Worm (Caenorhabditis elegans) whole organism, L3 larva: ENCODE data around the gene srlf-22.

Experiments used
- lin-15B ChIP-seq: fragments of 150-350 bp; optimal IDR thresholded peaks from 2 replicates; lab custom pipeline; 2014; ENCODE audit warnings: missing biosample characterization, missing genetic modification characterization
- nhr-25 ChIP-seq: sonication (generic microtip); optimal IDR thresholded peaks from 2 replicates; lab custom pipeline; 2017; ENCODE audit warnings: missing biosample characterization, missing genetic modification characterization
- unc-62 ChIP-seq: fragments of 150-350 bp; sonication (generic microtip); optimal IDR thresholded peaks from 4 replicates; lab custom pipeline; 2014; ENCODE audit warnings: missing biosample characterization, missing genetic modification reagents, missing genetic modification characterization

ce11 chrV:899087-899486 lies 8.2 kb downstream of the srlf-22 start, which contains the start of gene nas-32:
- TF ChIP-seq nhr-25 (tag; lab: Kevin White, UChicago) (no peak), lin-15B (tag; lab: Kevin White, UChicago) (no peak), unc-62 (GFP tag; lab: Kevin White, UChicago) (no peak)
